Worm (Caenorhabditis elegans) whole organism, L2 larva: ENCODE measurements around the gene nrps-1.

Experiments used
- C34F6.9 ChIP-seq: fragments of 150-350 bp; optimal IDR thresholded peaks from 2 replicates; lab custom pipeline; 2014; ENCODE audit warnings: missing biosample characterization, missing genetic modification characterization
- F13H6.1 ChIP-seq: sonication (generic microtip); optimal IDR thresholded peaks from 2 replicates; lab custom pipeline; 2016; ENCODE audit warnings: missing genetic modification characterization, missing compliant biosample characterization
- ZK546.5 ChIP-seq: sonication (generic microtip); optimal IDR thresholded peaks from 2 replicates; lab custom pipeline; 2017; ENCODE audit warnings: missing biosample characterization, missing genetic modification characterization
- ama-1 ChIP-seq: fragments of 150-350 bp; optimal IDR thresholded peaks from 2 replicates; lab custom pipeline; 2018; ENCODE audit warnings: inconsistent platforms
- blmp-1 ChIP-seq: sonication (generic microtip); optimal IDR thresholded peaks from 2 replicates; lab custom pipeline; 2017; ENCODE audit warnings: missing genetic modification characterization, mild to moderate bottlenecking, missing compliant biosample characterization, antibody characterized with exemption, moderate library complexity; ENCODE audit not compliant: insufficient read depth
- ceh-16 ChIP-seq: fragments of 150-350 bp; optimal IDR thresholded peaks from 2 replicates; lab custom pipeline; 2014; ENCODE audit warnings: missing biosample characterization, missing genetic modification characterization
- ceh-82 ChIP-seq: fragments of 150-350 bp; optimal IDR thresholded peaks from 2 replicates; lab custom pipeline; 2014; ENCODE audit warnings: missing biosample characterization, missing genetic modification characterization
- crh-2 ChIP-seq: sonication (generic microtip); optimal IDR thresholded peaks from 2 replicates; lab custom pipeline; 2017; ENCODE audit warnings: missing biosample characterization, missing genetic modification characterization
- egl-27 ChIP-seq: sonication (generic microtip); optimal IDR thresholded peaks from 3 replicates; lab custom pipeline; 2017; ENCODE audit warnings: missing biosample characterization, missing genetic modification reagents, missing genetic modification characterization
- elt-1 ChIP-seq: fragments of 150-350 bp; optimal IDR thresholded peaks from 2 replicates; lab custom pipeline; 2014; ENCODE audit warnings: missing biosample characterization, missing genetic modification characterization
- elt-3 ChIP-seq: sonication (generic microtip); optimal IDR thresholded peaks from 2 replicates; lab custom pipeline; 2017; ENCODE audit warnings: missing biosample characterization, missing genetic modification characterization
- fos-1 ChIP-seq: fragments of 150-350 bp; optimal IDR thresholded peaks from 2 replicates; lab custom pipeline; 2014; ENCODE audit warnings: missing biosample characterization, missing genetic modification characterization
- gmeb-1 ChIP-seq: fragments of 150-350 bp; optimal IDR thresholded peaks from 2 replicates; lab custom pipeline; 2014; ENCODE audit warnings: missing biosample characterization, missing genetic modification characterization
- lin-13 ChIP-seq: fragments of 150-350 bp; optimal IDR thresholded peaks from 2 replicates; lab custom pipeline; 2014; ENCODE audit warnings: missing biosample characterization, missing genetic modification reagents, missing genetic modification characterization
- lin-39 ChIP-seq: fragments of 150-350 bp; optimal IDR thresholded peaks from 2 replicates; lab custom pipeline; 2014; ENCODE audit warnings: missing biosample characterization, missing genetic modification reagents, missing genetic modification characterization
- lsy-2 ChIP-seq, 2 experiments: fragments of 150-350 bp in 1 of 2; sonication (generic microtip) in 1 of 2; optimal IDR thresholded peaks; 2 replicates each; lab custom pipeline; 2014 to 2017; ENCODE audit warnings: missing biosample characterization in 2 of 2, missing genetic modification characterization in 2 of 2
- mab-5 ChIP-seq: fragments of 150-350 bp; optimal IDR thresholded peaks from 2 replicates; lab custom pipeline; 2014; ENCODE audit warnings: missing biosample characterization, missing genetic modification characterization
- nhr-10 ChIP-seq: sonication (generic microtip); optimal IDR thresholded peaks from 2 replicates; lab custom pipeline; 2017; ENCODE audit warnings: missing biosample characterization, missing genetic modification characterization
- nhr-11 ChIP-seq: fragments of 150-350 bp; optimal IDR thresholded peaks from 2 replicates; lab custom pipeline; 2014; ENCODE audit warnings: missing biosample characterization, missing genetic modification characterization
- nhr-129 ChIP-seq: fragments of 150-350 bp; optimal IDR thresholded peaks from 2 replicates; lab custom pipeline; 2014; ENCODE audit warnings: missing biosample characterization, missing genetic modification characterization
- nhr-21 ChIP-seq: fragments of 150-350 bp; optimal IDR thresholded peaks from 2 replicates; lab custom pipeline; 2014; ENCODE audit warnings: missing biosample characterization, missing genetic modification characterization
- nhr-25 ChIP-seq: fragments of 150-350 bp; sonication (generic microtip); optimal IDR thresholded peaks from 3 replicates; lab custom pipeline; 2014; ENCODE audit warnings: missing biosample characterization, missing genetic modification characterization
- nhr-6 ChIP-seq: fragments of 150-350 bp; optimal IDR thresholded peaks from 2 replicates; lab custom pipeline; 2014; ENCODE audit warnings: missing biosample characterization, missing genetic modification characterization
- peb-1 ChIP-seq: fragments of 150-350 bp; optimal IDR thresholded peaks from 2 replicates; lab custom pipeline; 2014; ENCODE audit warnings: missing biosample characterization, missing genetic modification characterization
- sem-4 ChIP-seq: fragments of 150-350 bp; optimal IDR thresholded peaks from 2 replicates; lab custom pipeline; 2014; ENCODE audit warnings: missing biosample characterization, missing genetic modification reagents, missing genetic modification characterization
- skn-1 ChIP-seq: sonication (generic microtip); optimal IDR thresholded peaks from 2 replicates; lab custom pipeline; 2017; ENCODE audit warnings: missing biosample characterization, missing genetic modification characterization
- sma-9 ChIP-seq, 2 experiments: fragments of 150-350 bp in 1 of 2; sonication (generic microtip) in 1 of 2; optimal IDR thresholded peaks; 2 replicates each; lab custom pipeline; 2014 to 2016; ENCODE audit warnings: missing genetic modification characterization in 2 of 2, mild to moderate bottlenecking in 1 of 2, missing biosample characterization in 1 of 2, missing compliant biosample characterization in 1 of 2, missing genetic modification reagents in 1 of 2, moderate library complexity in 1 of 2
- unc-39 ChIP-seq: fragments of 150-350 bp; optimal IDR thresholded peaks from 2 replicates; lab custom pipeline; 2014; ENCODE audit warnings: missing biosample characterization, missing genetic modification characterization
- unc-55 ChIP-seq: fragments of 150-350 bp; sonication (generic microtip); optimal IDR thresholded peaks from 3 replicates; lab custom pipeline; 2014; ENCODE audit warnings: missing biosample characterization, missing genetic modification reagents, missing genetic modification characterization
- unc-62 ChIP-seq: fragments of 150-350 bp; optimal IDR thresholded peaks from 2 replicates; lab custom pipeline; 2014; ENCODE audit warnings: missing biosample characterization, missing genetic modification reagents, missing genetic modification characterization
- zag-1 ChIP-seq: fragments of 150-350 bp; optimal IDR thresholded peaks from 2 replicates; lab custom pipeline; 2014; ENCODE audit warnings: missing biosample characterization, missing genetic modification characterization
- ztf-1 ChIP-seq: fragments of 200-800 bp; sonication (Bioruptor generic); conservative IDR thresholded peaks from 2 replicates; pipeline ENCODE4 v1.3.6; 2022; ENCODE audit warnings: missing genetic modification characterization, missing compliant biosample characterization
- ztf-11 ChIP-seq: sonication (generic microtip); optimal IDR thresholded peaks from 2 replicates; lab custom pipeline; 2017; ENCODE audit warnings: missing biosample characterization, missing genetic modification characterization
- ztf-4 ChIP-seq: fragments of 150-350 bp; optimal IDR thresholded peaks from 2 replicates; lab custom pipeline; 2014; ENCODE audit warnings: missing biosample characterization, missing genetic modification characterization

The nrps-1 gene

ce11 chrIII:11558251-11558650 lies 23.8 kb downstream of the nrps-1 start:
- TF ChIP-seq egl-27 (peak; percentile 6), ceh-16 (tag; lab: Kevin White, UChicago) (peak; percentile 15), lsy-2 (tag; optimal IDR thresholded peaks at IDR 0.05; lab: Kevin White, UChicago) (no peak), fos-1 (tag; lab: Kevin White, UChicago) (no peak), nhr-25 (tag; lab: Kevin White, UChicago) (peak; percentile 36), sma-9 (GFP tag; optimal IDR thresholded peaks at IDR 0.05; lab: Kevin White, UChicago) (no peak), sma-9 (tag; optimal IDR thresholded peaks at IDR 0.05; lab: Kevin White, UChicago) (no peak), ama-1 (lab: Kevin White, UChicago) (no peak), unc-39 (tag; lab: Kevin White, UChicago) (no peak)
- TF ChIP-seq, all 48 proteins: peak for 3

ce11 chrIII:11559677-11560076 lies 25.2 kb downstream of the nrps-1 start:
- TF ChIP-seq lin-39 (tag; lab: Kevin White, UChicago) (no peak), elt-1 (tag; lab: Kevin White, UChicago) (no peak), unc-62 (GFP tag; lab: Kevin White, UChicago) (no peak), ztf-4 (tag; lab: Kevin White, UChicago) (no peak), ztf-11 (no peak), nhr-25 (tag; lab: Kevin White, UChicago) (peak; percentile 62), skn-1 (no peak), nhr-11 (tag; lab: Kevin White, UChicago) (no peak), blmp-1 (tag; lab: Kevin White, UChicago) (peak; percentile 6)
- TF ChIP-seq, all 48 proteins: peak for 2

ce11 chrIII:11560504-11561202 lies 26.2 kb downstream of the nrps-1 start, which contains the start of gene ztf-29:
Gene ztf-29, plus strand, starts transcription at chrIII:11561152.
- TF ChIP-seq unc-62 (GFP tag; lab: Kevin White, UChicago): no peak
- TF ChIP-seq blmp-1 (tag; lab: Kevin White, UChicago): no peak
- no peak for TF ChIP-seq ztf-4 (tag; lab: Kevin White, UChicago)

- TF ChIP-seq ztf-1 (GFP tag; lab: Robert Waterston, UW) (no peak), crh-2 (no peak), nhr-6 (tag; lab: Kevin White, UChicago) (no peak), mab-5 (tag; lab: Kevin White, UChicago) (no peak), peb-1 (tag; lab: Kevin White, UChicago) (no peak), ztf-4 (tag; lab: Kevin White, UChicago) (no peak), ztf-11 (no peak), unc-62 (GFP tag; lab: Kevin White, UChicago) (no peak), lin-13 (GFP tag; lab: Kevin White, UChicago) (no peak), skn-1 (no peak), nhr-10 (tag; lab: Kevin White, UChicago) (no peak), sem-4 (tag; lab: Kevin White, UChicago) (no peak), F13H6.1 (tag; lab: Kevin White, UChicago) (no peak), lsy-2 (tag; optimal IDR thresholded peaks at IDR 0.05; lab: Kevin White, UChicago) (no peak), nhr-21 (tag; lab: Kevin White, UChicago) (no peak), elt-3 (no peak)
Observed at ce11 chrIII:11561597-11561996, 27.1 kb downstream of the nrps-1 start.

ce11 chrIII:11563417-11563949 lies 29.0 kb downstream of the nrps-1 start, which contains the start of gene Y66D12A.11:
Gene Y66D12A.11, plus strand, starts transcription at chrIII:11563467.
- no peak for TF ChIP-seq lin-39 (tag; lab: Kevin White, UChicago)

- TF ChIP-seq nhr-129 (tag; lab: Kevin White, UChicago): peak; percentile 34
- TF ChIP-seq nhr-10 (tag; lab: Kevin White, UChicago): no peak
- TF ChIP-seq ceh-16 (tag; lab: Kevin White, UChicago): no peak
- peak; percentile 52 for TF ChIP-seq C34F6.9 (tag; lab: Kevin White, UChicago)
- no peak for TF ChIP-seq ztf-1 (GFP tag; lab: Robert Waterston, UW)
- peak; percentile 22 for TF ChIP-seq lin-13 (GFP tag; lab: Kevin White, UChicago)
- peak in 1 of 2 experiments; percentile 54 for TF ChIP-seq lsy-2 (tag; optimal IDR thresholded peaks at IDR 0.05; lab: Kevin White, UChicago)
- no peak for TF ChIP-seq unc-62 (GFP tag; lab: Kevin White, UChicago)
- no peak for TF ChIP-seq elt-1 (tag; lab: Kevin White, UChicago)
- TF ChIP-seq zag-1 (tag; lab: Kevin White, UChicago): no peak
- TF ChIP-seq ztf-4 (tag; lab: Kevin White, UChicago): no peak
- peak; percentile 96 for TF ChIP-seq gmeb-1
- TF ChIP-seq F13H6.1 (tag; lab: Kevin White, UChicago): no peak
- TF ChIP-seq fos-1 (tag; lab: Kevin White, UChicago): no peak
- TF ChIP-seq ZK546.5: no peak
- no peak for TF ChIP-seq ceh-82
- no peak for TF ChIP-seq ztf-11
- peak; percentile 62 for TF ChIP-seq unc-55 (GFP tag; lab: Kevin White, UChicago)
Observed at ce11 chrIII:11565602-11566001, 31.1 kb downstream of the nrps-1 start, which contains the start of gene Y66D12A.10. Gene Y66D12A.10, plus strand, starts transcription at chrIII:11565874.
